Worm (Caenorhabditis elegans) whole organism, L4/young adult: ENCODE results near the gene T04A8.18.

Source experiments
- W03F9.2 ChIP-seq: fragments of 150-350 bp; optimal IDR thresholded peaks from 2 replicates; lab custom pipeline; 2014; ENCODE audit warnings: missing biosample characterization, missing genetic modification characterization
- dao-5 ChIP-seq: sonication (generic microtip); optimal IDR thresholded peaks from 2 replicates; lab custom pipeline; 2016; ENCODE audit warnings: missing genotype, missing genetic modification characterization, moderate library complexity, missing compliant biosample characterization
- him-1 ChIP-seq: sonication (generic microtip); optimal IDR thresholded peaks from 2 replicates; lab custom pipeline; 2016; ENCODE audit warnings: missing genotype, missing genetic modification reagents, missing genetic modification characterization, missing compliant biosample characterization

- TF ChIP-seq W03F9.2 (tag; lab: Kevin White, UChicago) (no peak), him-1 (no peak), dao-5 (tag; lab: Kevin White, UChicago) (no peak)
These were observed 11.7 kb downstream of the T04A8.18 start, which contains the start of gene emb-5 for ce11 chrIII:4720620-4721227.
